Worm (Caenorhabditis elegans) whole organism, L4 larva: ENCODE results near the gene nsy-1.

Experiments used
- ceh-20 ChIP-seq: fragments of 200-800 bp; sonication (Bioruptor generic); IDR thresholded peaks from 2 replicates; pipeline ENCODE4 v1.3.6; 2022; ENCODE audit warnings: missing genetic modification reagents, missing genetic modification characterization, missing compliant biosample characterization
- dmd-9 ChIP-seq: fragments of 200-800 bp; sonication (Bioruptor generic); IDR thresholded peaks from 2 replicates; pipeline ENCODE4 v1.3.6; 2022; ENCODE audit warnings: missing genetic modification reagents, missing genetic modification characterization, missing compliant biosample characterization
- egl-27 ChIP-seq: sonication (generic microtip); optimal IDR thresholded peaks from 3 replicates; lab custom pipeline; 2017; ENCODE audit warnings: missing biosample characterization, missing genetic modification reagents, missing genetic modification characterization
- jun-1 ChIP-seq: fragments of 150-350 bp; optimal IDR thresholded peaks from 2 replicates; lab custom pipeline; 2014; ENCODE audit warnings: missing biosample characterization, missing genetic modification reagents, missing genetic modification characterization
- lim-7 ChIP-seq: fragments of 200-800 bp; sonication (Bioruptor generic); IDR thresholded peaks from 2 replicates; pipeline ENCODE4 v1.3.6; 2022; ENCODE audit warnings: missing genetic modification characterization, missing compliant biosample characterization
- lin-39 ChIP-seq: fragments of 150-350 bp; optimal IDR thresholded peaks from 2 replicates; lab custom pipeline; 2014; ENCODE audit warnings: missing biosample characterization, missing genetic modification reagents, missing genetic modification characterization
- lir-3 ChIP-seq: sonication (generic microtip); optimal IDR thresholded peaks from 2 replicates; lab custom pipeline; 2016; ENCODE audit warnings: mild to moderate bottlenecking, missing genetic modification characterization, missing compliant biosample characterization
- pha-4 ChIP-seq, 2 experiments: fragments of 150-350 bp in 1 of 2; fragments of 200-800 bp in 1 of 2; sonication (Bioruptor generic) in 1 of 2; IDR thresholded peaks in 1 of 2; optimal IDR thresholded peaks in 1 of 2; 2 replicates each; pipeline versions ENCODE4 v1.3.6 to Lab custom; 2014 to 2022; ENCODE audit warnings: missing genetic modification characterization in 2 of 2, missing genetic modification reagents in 2 of 2, missing biosample characterization in 1 of 2, missing compliant biosample characterization in 1 of 2
- php-3 ChIP-seq: fragments of 200-800 bp; sonication (Bioruptor generic); IDR thresholded peaks from 2 replicates; pipeline ENCODE4 v1.3.6; 2022; ENCODE audit warnings: missing genetic modification reagents, missing genetic modification characterization, missing compliant biosample characterization
- unc-39 ChIP-seq: sonication (generic microtip); optimal IDR thresholded peaks from 2 replicates; lab custom pipeline; 2017; ENCODE audit warnings: missing biosample characterization, missing genetic modification characterization
- zip-2 ChIP-seq: fragments of 150-350 bp; optimal IDR thresholded peaks from 2 replicates; lab custom pipeline; 2014; ENCODE audit warnings: missing biosample characterization, missing genetic modification characterization

- TF ChIP-seq egl-27 (tag; lab: Kevin White, UChicago) (no peak), pha-4 (GFP tag; IDR thresholded peaks at IDR 0.05; lab: Robert Waterston, UW) (no peak), pha-4 (tag; optimal IDR thresholded peaks at IDR 0.05; lab: Kevin White, UChicago) (no peak), jun-1 (tag; lab: Kevin White, UChicago) (no peak), lin-39 (no peak), lim-7 (GFP tag; lab: Robert Waterston, UW) (no peak), unc-39 (tag; lab: Kevin White, UChicago) (no peak), ceh-20 (GFP tag; lab: Robert Waterston, UW) (no peak), dmd-9 (no peak), php-3 (GFP tag; lab: Robert Waterston, UW) (no peak), lir-3 (no peak), zip-2 (tag; lab: Kevin White, UChicago) (no peak)
Observed at ce11 chrII:4987257-4987656, 35.3 kb upstream of the nsy-1 start.
